Worm (Caenorhabditis elegans) whole organism, L2 larva: ENCODE measurements around the gene sqv-8.

ENCODE experiments used
- aly-2 ChIP-seq: fragments of 150-350 bp; optimal IDR thresholded peaks from 2 replicates; lab custom pipeline; 2014; ENCODE audit warnings: missing biosample characterization, missing genetic modification characterization
- ceh-82 ChIP-seq: fragments of 150-350 bp; optimal IDR thresholded peaks from 2 replicates; lab custom pipeline; 2014; ENCODE audit warnings: missing biosample characterization, missing genetic modification characterization
- ztf-11 ChIP-seq: sonication (generic microtip); optimal IDR thresholded peaks from 2 replicates; lab custom pipeline; 2017; ENCODE audit warnings: missing biosample characterization, missing genetic modification characterization

- TF ChIP-seq ceh-82 (tag; lab: Kevin White, UChicago) (no peak), ztf-11 (tag; lab: Kevin White, UChicago) (no peak), aly-2 (tag; lab: Kevin White, UChicago) (no peak)
Observed at ce11 chrII:9655530-9656139, 8.9 kb downstream of the sqv-8 start, which contains the start of gene ZK1307.1.
